Fruit fly (Drosophila melanogaster): ENCODE results near the gene cyst.

The cyst gene

dm6 chr2L:19518636-19519086 is 10.1 kb upstream of the cyst start, which contains the start of gene CG10132:
TSS of gene CG10132 (plus strand) at chr2L:19518824.
- TF ChIP-seq insv (GFP tag; optimal IDR thresholded peaks at IDR 0.05), result no peak
- peak; percentile 66 for TF ChIP-seq sens (GFP tag)
- peak; percentile 58; the same call in 1 of the 3 replicates for TF ChIP-seq z (GFP tag; IDR thresholded peaks at IDR 0.05)
- TF ChIP-seq CG33213 (GFP tag; optimal IDR thresholded peaks at IDR 0.05), result no peak
- 0 out of 4 replicates have a peak, but pooled peaks have one; percentile 57 for TF ChIP-seq chinmo (GFP tag; IDR thresholded peaks at IDR 0.05; ENCODE audit: partially characterized antibody)
- TF ChIP-seq NK7.1 (GFP tag; optimal IDR thresholded peaks at IDR 0.05), result no peak
- 0 out of 3 replicates have a peak, but pooled peaks have one; percentile 13 for TF ChIP-seq Opbp (GFP tag; IDR thresholded peaks at IDR 0.05; ENCODE audit: partially characterized antibody)
- TF ChIP-seq ewg (GFP tag; optimal IDR thresholded peaks at IDR 0.05), result peak; percentile 32
- no peak for TF ChIP-seq CG18764 (GFP tag; optimal IDR thresholded peaks at IDR 0.05)
- TF ChIP-seq CG30431 (GFP tag; optimal IDR thresholded peaks at IDR 0.05), result no peak
- TF ChIP-seq CG10543 (GFP tag; optimal IDR thresholded peaks at IDR 0.05), result peak; percentile 5
- TF ChIP-seq CG4424 (GFP tag; optimal IDR thresholded peaks at IDR 0.05), result no peak
- TF ChIP-seq CG10979 (tag; optimal IDR thresholded peaks at IDR 0.05), result no peak
- TF ChIP-seq CG17568 (GFP tag; optimal IDR thresholded peaks at IDR 0.05), result no peak
- peak; percentile 26; the same call in 1 of the 2 replicates for TF ChIP-seq nerfin-2 (GFP tag; IDR thresholded peaks at IDR 0.05; ENCODE audit: partially characterized antibody)
- no peak for TF ChIP-seq br (optimal IDR thresholded peaks at IDR 0.05)
- peak; percentile 58; the same call in 1 of the 2 replicates for TF ChIP-seq tna (GFP tag; IDR thresholded peaks at IDR 0.05; ENCODE audit: partially characterized antibody)
- peak; percentile 29 for TF ChIP-seq Dp (GFP tag; optimal IDR thresholded peaks at IDR 0.05)
- TF ChIP-seq crp (GFP tag; optimal IDR thresholded peaks at IDR 0.05), result no peak
- TF ChIP-seq unc-4 (GFP tag; IDR thresholded peaks at IDR 0.05; ENCODE audit: partially characterized antibody), result peak; percentile 46; the same call in 1 of the 2 replicates
- TF ChIP-seq CG14860 (GFP tag; IDR thresholded peaks at IDR 0.05; ENCODE audit: partially characterized antibody), result 0 out of 3 replicates have a peak, but pooled peaks have one; percentile 58
- TF ChIP-seq Hand (GFP tag; optimal IDR thresholded peaks at IDR 0.05), result no peak
- no peak for TF ChIP-seq Rx (GFP tag; IDR thresholded peaks at IDR 0.05)
- no peak for TF ChIP-seq Nf-YC (tag; optimal IDR thresholded peaks at IDR 0.05)
- TF ChIP-seq ssp (GFP tag; IDR thresholded peaks at IDR 0.05), result no peak
- peak; percentile 78 for TF ChIP-seq HLH4C (GFP tag; IDR thresholded peaks at IDR 0.05; ENCODE audit: partially characterized antibody)
- peak; percentile 56; the same call in 1 of the 3 replicates for TF ChIP-seq CG6791 (GFP tag; IDR thresholded peaks at IDR 0.05; ENCODE audit: partially characterized antibody)
- no peak for TF ChIP-seq peb (GFP tag; IDR thresholded peaks at IDR 0.05)
- peak; percentile 42; the same call in 1 of the 3 replicates for TF ChIP-seq CG34422 (GFP tag; IDR thresholded peaks at IDR 0.05)
- no peak for TF ChIP-seq gcm (GFP tag; optimal IDR thresholded peaks at IDR 0.05)
- no peak for TF ChIP-seq ERR (GFP tag; optimal IDR thresholded peaks at IDR 0.05)
- TF ChIP-seq da (GFP tag; optimal IDR thresholded peaks at IDR 0.05), result no peak
- peak; percentile 13 for TF ChIP-seq YL-1 (GFP tag; optimal IDR thresholded peaks at IDR 0.05)
- peak; percentile 75 for TF ChIP-seq zen2 (GFP tag; IDR thresholded peaks at IDR 0.05; ENCODE audit: partially characterized antibody)
- 0 out of 2 replicates have a peak, but pooled peaks have one; percentile 10 for TF ChIP-seq MBD-R2 (GFP tag; IDR thresholded peaks at IDR 0.05)
- no peak for TF ChIP-seq Hmr (GFP tag; optimal IDR thresholded peaks at IDR 0.05)
- peak; percentile 30; the same call in 1 of the 2 replicates for TF ChIP-seq amos (GFP tag; IDR thresholded peaks at IDR 0.05; ENCODE audit: partially characterized antibody)
- peak; percentile 85 for TF ChIP-seq Deaf1 (tag; optimal IDR thresholded peaks at IDR 0.05)
- no peak for TF ChIP-seq CG10565 (GFP tag; optimal IDR thresholded peaks at IDR 0.05)
- peak; percentile 41; the same call in 1 of the 2 replicates for TF ChIP-seq Bgb (GFP tag; IDR thresholded peaks at IDR 0.05; ENCODE audit: partially characterized antibody)
- TF ChIP-seq onecut (GFP tag; IDR thresholded peaks at IDR 0.05), result 0 out of 2 replicates have a peak, but pooled peaks have one; percentile 6
- TF ChIP-seq scrt (GFP tag; optimal IDR thresholded peaks at IDR 0.05), result no peak
- TF ChIP-seq CG4282 (GFP tag; optimal IDR thresholded peaks at IDR 0.05), result no peak
- peak; percentile 53; the same call in 2 of the 3 replicates for TF ChIP-seq CG16813 (GFP tag; IDR thresholded peaks at IDR 0.05; ENCODE audit: partially characterized antibody)
- no peak for TF ChIP-seq Spps (tag; optimal IDR thresholded peaks at IDR 0.05)
- peak; percentile 89 for TF ChIP-seq crol (GFP tag; IDR thresholded peaks at IDR 0.05)
- peak; percentile 72; the same call in 1 of the 2 replicates for TF ChIP-seq CG32767 (GFP tag; IDR thresholded peaks at IDR 0.05)
- TF ChIP-seq CG8924 (tag; optimal IDR thresholded peaks at IDR 0.05), result no peak
